Worm (Caenorhabditis elegans) whole organism, late embryonic: ENCODE data around the gene Y75B8A.25.

Source experiments
- C08G9.2 ChIP-seq: sonication (generic microtip); optimal IDR thresholded peaks from 2 replicates; lab custom pipeline; 2016; ENCODE audit warnings: mild to moderate bottlenecking, missing genetic modification characterization, moderate library complexity, missing compliant biosample characterization
- F13H6.1 ChIP-seq: sonication (generic microtip); optimal IDR thresholded peaks from 2 replicates; lab custom pipeline; 2016; ENCODE audit warnings: missing genetic modification characterization, missing compliant biosample characterization
- K09A11.1 ChIP-seq: sonication (generic microtip); optimal IDR thresholded peaks from 2 replicates; lab custom pipeline; 2017; ENCODE audit warnings: antibody characterized with exemption, mild to moderate bottlenecking, missing genetic modification characterization, missing compliant biosample characterization; ENCODE audit not compliant: insufficient read depth
- Y22D7AL.16 ChIP-seq: sonication (generic microtip); optimal IDR thresholded peaks from 2 replicates; lab custom pipeline; 2016; ENCODE audit warnings: missing genetic modification characterization, missing compliant biosample characterization
- ceh-19 ChIP-seq: fragments of 200-800 bp; sonication (Bioruptor generic); optimal IDR thresholded peaks from 2 replicates; lab custom pipeline; 2018; ENCODE audit warnings: mild to moderate bottlenecking, missing genetic modification characterization, missing compliant biosample characterization
- ceh-22 ChIP-seq: sonication (generic microtip); optimal IDR thresholded peaks from 2 replicates; lab custom pipeline; 2017; ENCODE audit warnings: missing biosample characterization, missing genetic modification characterization
- ceh-24 ChIP-seq: sonication (generic microtip); optimal IDR thresholded peaks from 2 replicates; lab custom pipeline; 2016; ENCODE audit warnings: mild to moderate bottlenecking, missing genetic modification characterization, missing compliant biosample characterization
- ceh-31 ChIP-seq: sonication (generic microtip); optimal IDR thresholded peaks from 2 replicates; lab custom pipeline; 2016; ENCODE audit warnings: missing genetic modification characterization, missing compliant biosample characterization
- ceh-34 ChIP-seq: sonication (generic microtip); optimal IDR thresholded peaks from 2 replicates; lab custom pipeline; 2016; ENCODE audit warnings: mild to moderate bottlenecking, missing genetic modification characterization, missing compliant biosample characterization
- ceh-45 ChIP-seq: fragments of 200-800 bp; sonication (Bioruptor generic); IDR thresholded peaks from 2 replicates; pipeline ENCODE4 v1.3.6; 2022; ENCODE audit warnings: missing genetic modification reagents, missing genetic modification characterization, missing compliant biosample characterization
- ceh-6 ChIP-seq: fragments of 200-800 bp; sonication (Bioruptor generic); optimal IDR thresholded peaks from 2 replicates; lab custom pipeline; 2018; ENCODE audit warnings: mild to moderate bottlenecking, missing genetic modification characterization, missing compliant biosample characterization
- ceh-9 ChIP-seq: sonication (generic microtip); optimal IDR thresholded peaks from 2 replicates; lab custom pipeline; 2016; ENCODE audit warnings: mild to moderate bottlenecking, missing genetic modification characterization, inconsistent platforms, missing compliant biosample characterization
- che-1 ChIP-seq: sonication (generic microtip); optimal IDR thresholded peaks from 2 replicates; lab custom pipeline; 2016; ENCODE audit warnings: mild to moderate bottlenecking, missing genetic modification characterization, missing compliant biosample characterization
- dve-1 ChIP-seq: sonication (generic microtip); optimal IDR thresholded peaks from 2 replicates; lab custom pipeline; 2017; ENCODE audit warnings: antibody characterized with exemption, mild to moderate bottlenecking, missing genetic modification characterization, missing compliant biosample characterization
- elt-4 ChIP-seq: sonication (generic microtip); optimal IDR thresholded peaks from 2 replicates; lab custom pipeline; 2016; ENCODE audit warnings: missing genetic modification characterization, missing compliant biosample characterization
- fax-1 ChIP-seq: sonication (generic microtip); optimal IDR thresholded peaks from 2 replicates; lab custom pipeline; 2016; ENCODE audit warnings: missing genotype, missing genetic modification characterization, missing compliant biosample characterization
- fkh-10 ChIP-seq: fragments of 150-350 bp; optimal IDR thresholded peaks from 2 replicates; lab custom pipeline; 2014; ENCODE audit warnings: missing biosample characterization, missing genetic modification reagents, missing genetic modification characterization
- fkh-6 ChIP-seq: sonication (generic microtip); optimal IDR thresholded peaks from 2 replicates; lab custom pipeline; 2016; ENCODE audit warnings: missing genetic modification characterization, missing compliant biosample characterization
- hlh-13 ChIP-seq: fragments of 200-800 bp; sonication (Bioruptor generic); optimal IDR thresholded peaks from 2 replicates; lab custom pipeline; 2018; ENCODE audit warnings: mild to moderate bottlenecking, missing genetic modification characterization, missing compliant biosample characterization
- hlh-30 ChIP-seq: sonication (generic microtip); optimal IDR thresholded peaks from 2 replicates; lab custom pipeline; 2017; ENCODE audit warnings: antibody characterized with exemption, missing genetic modification characterization, missing compliant biosample characterization; ENCODE audit not compliant: insufficient read depth
- lim-6 ChIP-seq: sonication (generic microtip); optimal IDR thresholded peaks from 2 replicates; lab custom pipeline; 2016; ENCODE audit warnings: missing genetic modification characterization, missing compliant biosample characterization
- madf-2 ChIP-seq: sonication (generic microtip); optimal IDR thresholded peaks from 2 replicates; lab custom pipeline; 2017; ENCODE audit warnings: missing genetic modification characterization, missing compliant biosample characterization
- mec-3 ChIP-seq: sonication (generic microtip); optimal IDR thresholded peaks from 2 replicates; lab custom pipeline; 2016; ENCODE audit warnings: borderline replicate concordance, missing genetic modification characterization, missing compliant biosample characterization
- nhr-11 ChIP-seq: fragments of 150-350 bp; optimal IDR thresholded peaks from 2 replicates; lab custom pipeline; 2014; ENCODE audit warnings: missing biosample characterization, missing genetic modification characterization
- nhr-232 ChIP-seq: sonication (generic microtip); optimal IDR thresholded peaks from 2 replicates; lab custom pipeline; 2016; ENCODE audit warnings: missing genetic modification characterization, missing compliant biosample characterization
- npax-4 ChIP-seq: sonication (generic microtip); optimal IDR thresholded peaks from 2 replicates; lab custom pipeline; 2016; ENCODE audit warnings: missing genetic modification characterization, missing compliant biosample characterization
- odd-2 ChIP-seq: sonication (generic microtip); optimal IDR thresholded peaks from 2 replicates; lab custom pipeline; 2017; ENCODE audit warnings: antibody characterized with exemption, mild to moderate bottlenecking, missing genetic modification characterization, missing compliant biosample characterization
- pag-3 ChIP-seq: sonication (generic microtip); optimal IDR thresholded peaks from 2 replicates; lab custom pipeline; 2016; ENCODE audit warnings: missing compliant biosample characterization, missing genetic modification characterization, borderline replicate concordance
- pat-9 ChIP-seq: fragments of 200-800 bp; sonication (Bioruptor generic); optimal IDR thresholded peaks from 2 replicates; lab custom pipeline; 2018; ENCODE audit warnings: mild to moderate bottlenecking, missing genetic modification characterization, moderate library complexity, missing compliant biosample characterization
- pha-2 ChIP-seq: sonication (generic microtip); optimal IDR thresholded peaks from 2 replicates; lab custom pipeline; 2017; ENCODE audit warnings: mild to moderate bottlenecking, missing genetic modification characterization, missing compliant biosample characterization
- pha-4 ChIP-seq: fragments of 150-350 bp; optimal IDR thresholded peaks from 2 replicates; lab custom pipeline; 2018; ENCODE audit warnings: missing biosample characterization, missing genetic modification reagents, missing genetic modification characterization
- pqm-1 ChIP-seq: sonication (generic microtip); optimal IDR thresholded peaks from 2 replicates; lab custom pipeline; 2016; ENCODE audit warnings: missing genetic modification characterization, missing compliant biosample characterization
- pros-1 ChIP-seq: fragments of 150-350 bp; optimal IDR thresholded peaks from 2 replicates; lab custom pipeline; 2014; ENCODE audit warnings: missing biosample characterization, missing genetic modification reagents, missing genetic modification characterization
- ref-2 ChIP-seq: sonication (generic microtip); optimal IDR thresholded peaks from 2 replicates; lab custom pipeline; 2016; ENCODE audit warnings: missing genetic modification characterization, missing compliant biosample characterization
- rnt-1 ChIP-seq: sonication (generic microtip); optimal IDR thresholded peaks from 2 replicates; lab custom pipeline; 2016; ENCODE audit warnings: missing genetic modification characterization, missing compliant biosample characterization
- sdc-2 ChIP-seq: sonication (generic microtip); optimal IDR thresholded peaks from 2 replicates; lab custom pipeline; 2016; ENCODE audit warnings: missing genotype, missing genetic modification characterization, missing compliant biosample characterization
- sox-2 ChIP-seq: fragments of 200-800 bp; sonication (Bioruptor generic); IDR thresholded peaks from 2 replicates; pipeline ENCODE4 v1.3.6; 2022; ENCODE audit warnings: missing genetic modification reagents, missing genetic modification characterization, missing compliant biosample characterization
- sox-4 ChIP-seq: sonication (generic microtip); optimal IDR thresholded peaks from 2 replicates; lab custom pipeline; 2017; ENCODE audit warnings: mild to moderate bottlenecking, missing genetic modification characterization, inconsistent platforms, missing compliant biosample characterization
- tbx-2 ChIP-seq: sonication (generic microtip); optimal IDR thresholded peaks from 2 replicates; lab custom pipeline; 2016; ENCODE audit warnings: missing genetic modification characterization, missing compliant biosample characterization
- tbx-7 ChIP-seq: sonication (generic microtip); optimal IDR thresholded peaks from 2 replicates; lab custom pipeline; 2016; ENCODE audit warnings: missing genotype, missing genetic modification characterization, missing compliant biosample characterization
- unc-3 ChIP-seq, 2 experiments: fragments of 200-800 bp in 1 of 2; sonication (Bioruptor generic) in 1 of 2; sonication (generic microtip) in 1 of 2; conservative IDR thresholded peaks in 1 of 2; optimal IDR thresholded peaks in 1 of 2; 2 replicates each; pipeline versions ENCODE4 v1.3.6 to Lab custom; 2016 to 2022; ENCODE audit warnings: missing compliant biosample characterization in 2 of 2, missing genetic modification characterization in 2 of 2, missing genetic modification reagents in 1 of 2

Gene Y75B8A.25

DNA sequence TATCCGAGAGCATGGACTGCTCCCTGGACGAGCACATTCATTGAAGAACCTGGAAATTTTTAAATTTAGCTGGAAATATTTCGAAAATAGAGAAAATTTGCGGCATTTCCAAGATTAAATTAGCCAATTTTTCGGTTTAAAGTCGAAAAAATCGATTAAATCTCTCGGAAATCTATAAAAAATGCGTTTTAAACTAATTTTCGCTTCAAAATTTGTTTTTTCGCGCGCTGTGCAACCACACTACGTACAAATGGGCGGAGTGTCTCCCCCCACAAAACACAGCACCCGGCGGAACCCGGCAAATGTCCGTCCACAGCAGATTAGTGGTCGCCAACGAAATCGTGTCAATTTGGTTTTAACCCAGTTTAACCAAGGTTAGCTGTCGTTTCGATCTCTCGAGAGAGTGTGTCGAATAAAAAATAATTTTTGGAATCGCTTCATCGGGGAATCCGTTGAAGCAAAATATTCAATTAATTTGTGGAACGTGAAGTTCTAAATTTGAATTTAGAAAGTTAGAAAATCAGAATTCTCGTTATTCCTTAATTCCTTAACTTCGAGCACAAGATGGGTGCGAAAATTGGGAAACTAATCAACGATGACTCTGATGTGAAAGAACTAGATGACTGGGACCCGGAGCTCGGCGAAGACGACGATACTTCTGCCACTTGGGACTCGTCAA is 23.6 kb upstream of the Y75B8A.25 start, which contains the start of the genes tim-1 and Y75B8A.23 (continued):
- TF ChIP-seq C08G9.2 (tag; lab: Kevin White, UChicago) (peak; percentile 69), ref-2 (tag; lab: Kevin White, UChicago) (peak; percentile 71), ceh-22 (no peak), ceh-24 (tag; lab: Kevin White, UChicago) (no peak), Y22D7AL.16 (tag; lab: Kevin White, UChicago) (no peak), unc-3 (GFP tag; conservative IDR thresholded peaks at IDR 0.05; lab: Robert Waterston, UW) (no peak), unc-3 (tag; optimal IDR thresholded peaks at IDR 0.05; lab: Kevin White, UChicago) (no peak)
- TF ChIP-seq, all 69 proteins: peak for 23

DNA sequence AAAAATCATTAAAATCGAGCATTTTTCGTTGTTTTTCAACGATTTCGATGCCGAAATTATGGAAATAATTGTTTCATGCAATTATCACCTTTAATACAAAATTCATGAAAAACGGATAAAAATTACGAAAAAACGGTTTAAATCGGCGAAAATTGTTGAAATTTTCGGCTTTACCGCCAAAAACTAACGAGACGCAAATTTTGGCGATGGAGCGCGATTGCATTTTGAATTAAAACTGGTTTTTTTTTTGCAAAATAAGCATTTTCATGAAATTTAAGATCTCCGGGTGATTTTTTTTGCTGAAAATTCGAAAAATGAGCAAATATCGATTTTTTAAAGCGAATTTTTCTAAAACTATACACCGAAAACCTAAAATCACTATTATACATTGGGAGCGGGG is 22.7 kb upstream of the Y75B8A.25 start:
- TF ChIP-seq sox-2, result no peak
- no peak for TF ChIP-seq dve-1 (tag; lab: Kevin White, UChicago)
- no peak for TF ChIP-seq F13H6.1 (tag; lab: Kevin White, UChicago)
- no peak for TF ChIP-seq fkh-10
- no peak for TF ChIP-seq tbx-2 (tag; lab: Kevin White, UChicago)
- TF ChIP-seq pag-3 (tag; lab: Kevin White, UChicago), result no peak
- TF ChIP-seq tbx-7 (tag; lab: Kevin White, UChicago), result no peak
- no peak for TF ChIP-seq nhr-11 (tag; lab: Kevin White, UChicago)
- no peak for TF ChIP-seq nhr-232 (tag; lab: Kevin White, UChicago)
- TF ChIP-seq fax-1 (tag; lab: Kevin White, UChicago), result no peak
- no peak for TF ChIP-seq mec-3
- TF ChIP-seq, all 69 proteins: peak for 0

DNA sequence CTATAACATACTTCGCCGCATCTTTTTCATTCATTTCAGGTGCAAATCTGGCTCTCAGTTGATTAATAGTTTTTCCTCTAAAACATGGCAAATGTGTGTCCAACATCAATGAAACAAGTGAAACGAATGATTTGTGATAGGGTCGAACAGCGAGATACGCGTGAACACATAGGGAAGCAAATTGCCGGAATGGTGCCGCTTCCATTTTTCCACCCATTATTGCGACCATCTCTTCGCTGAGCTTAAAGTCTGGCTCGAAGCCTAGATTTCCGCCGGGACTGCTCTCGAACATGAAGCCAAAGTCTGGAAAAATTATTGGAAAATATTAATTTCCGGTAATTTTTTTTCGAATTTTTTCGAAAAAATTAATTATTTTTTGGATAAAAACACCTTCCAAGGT is 20.5 kb upstream of the Y75B8A.25 start:
- TF ChIP-seq tbx-2 (tag; lab: Kevin White, UChicago) (no peak), pros-1 (no peak), fax-1 (tag; lab: Kevin White, UChicago) (no peak), ceh-22 (no peak), hlh-13 (GFP tag; lab: Kevin White, UChicago) (no peak), ceh-34 (tag; lab: Kevin White, UChicago) (no peak), ceh-19 (GFP tag; lab: Kevin White, UChicago) (no peak), pqm-1 (tag; lab: Kevin White, UChicago) (no peak), unc-3 (GFP tag; conservative IDR thresholded peaks at IDR 0.05; lab: Robert Waterston, UW) (no peak), unc-3 (tag; optimal IDR thresholded peaks at IDR 0.05; lab: Kevin White, UChicago) (no peak), pha-4 (tag; lab: Kevin White, UChicago) (no peak), pag-3 (tag; lab: Kevin White, UChicago) (no peak), ceh-45 (no peak), mec-3 (no peak), pat-9 (tag; lab: Kevin White, UChicago) (no peak), K09A11.1 (tag; lab: Kevin White, UChicago) (no peak), ceh-31 (tag; lab: Kevin White, UChicago) (no peak), ceh-6 (GFP tag; lab: Kevin White, UChicago) (no peak), fkh-6 (tag; lab: Kevin White, UChicago) (no peak), ceh-9 (tag; lab: Kevin White, UChicago) (no peak)

DNA sequence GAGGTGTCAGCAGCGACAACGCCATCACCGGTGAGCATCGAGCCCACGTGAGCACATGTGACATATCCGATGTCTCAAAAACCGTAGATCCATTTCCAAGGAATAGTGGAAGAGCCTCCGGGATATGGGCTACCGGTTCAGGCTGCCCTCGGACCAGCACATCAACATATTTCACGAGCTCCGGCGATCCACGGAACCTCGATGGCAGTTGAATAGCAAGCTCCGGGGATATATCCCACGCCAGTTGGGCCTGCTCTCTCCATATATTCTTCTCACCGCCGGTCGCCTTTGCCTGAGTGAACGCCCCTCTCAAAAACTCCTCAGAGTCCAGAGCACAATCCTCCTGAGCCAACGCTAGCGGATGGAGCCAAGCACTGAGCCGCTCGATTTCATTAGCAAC is 14.0 kb upstream of the Y75B8A.25 start:
- TF ChIP-seq sox-4 (tag; lab: Kevin White, UChicago) (no peak), tbx-2 (tag; lab: Kevin White, UChicago) (no peak), pha-2 (tag; lab: Kevin White, UChicago) (no peak), odd-2 (no peak), madf-2 (tag; lab: Kevin White, UChicago) (no peak), F13H6.1 (tag; lab: Kevin White, UChicago) (no peak), ceh-19 (GFP tag; lab: Kevin White, UChicago) (no peak), fkh-6 (tag; lab: Kevin White, UChicago) (no peak), npax-4 (tag; lab: Kevin White, UChicago) (no peak), lim-6 (tag; lab: Kevin White, UChicago) (no peak), Y22D7AL.16 (tag; lab: Kevin White, UChicago) (no peak), rnt-1 (tag; lab: Kevin White, UChicago) (no peak), che-1 (tag; lab: Kevin White, UChicago) (no peak), hlh-30 (tag; lab: Kevin White, UChicago) (no peak), pha-4 (tag; lab: Kevin White, UChicago) (no peak), sdc-2 (tag; lab: Kevin White, UChicago) (no peak), elt-4 (tag; lab: Kevin White, UChicago) (no peak)
